Fruit fly (Drosophila melanogaster) whole organism, embryonic: ENCODE results near the gene CG33293.

ENCODE experiments used
- Atf6 ChIP-seq: fragments of 200-800 bp; sonication (Bioruptor generic); IDR thresholded peaks from 2 replicates; pipeline ENCODE4 v1.3.6; 2022; ENCODE audit warnings: missing biosample characterization, missing genetic modification characterization
- CG10979 ChIP-seq: fragments of 200-800 bp; sonication (Bioruptor generic); optimal IDR thresholded peaks from 2 replicates; lab custom pipeline; 2018; ENCODE audit warnings: missing biosample characterization, mild to moderate bottlenecking, missing genetic modification characterization, moderate library complexity
- CG11504 ChIP-seq: fragments of 200-800 bp; sonication (Bioruptor generic); optimal IDR thresholded peaks from 3 replicates; lab custom pipeline; 2019; ENCODE audit warnings: missing biosample characterization, mild to moderate bottlenecking, missing genetic modification characterization, moderate library complexity
- CG11723 ChIP-seq: fragments of 200-800 bp; sonication (Bioruptor generic); optimal IDR thresholded peaks from 2 replicates; lab custom pipeline; 2017; ENCODE audit warnings: missing biosample characterization, mild to moderate bottlenecking, missing genetic modification characterization
- CG12071 ChIP-seq: fragments of 200-800 bp; sonication (Bioruptor generic); optimal IDR thresholded peaks from 3 replicates; lab custom pipeline; 2018; ENCODE audit warnings: missing biosample characterization, mild to moderate bottlenecking, missing genetic modification characterization
- CG12744 ChIP-seq: fragments of 200-800 bp; sonication (Bioruptor generic); optimal IDR thresholded peaks from 2 replicates; lab custom pipeline; 2016; ENCODE audit warnings: missing biosample characterization, missing genetic modification characterization
- CG17359 ChIP-seq: fragments of 200-800 bp; sonication (Bioruptor generic); optimal IDR thresholded peaks from 3 replicates; lab custom pipeline; 2018; ENCODE audit warnings: missing biosample characterization, mild to moderate bottlenecking, missing genetic modification characterization, moderate library complexity
- CG17361 ChIP-seq: fragments of 200-800 bp; sonication (Bioruptor generic); IDR thresholded peaks from 3 replicates; pipeline ENCODE4 v1.3.6; 2022; ENCODE audit warnings: missing biosample characterization, missing genetic modification characterization
- CG17829 ChIP-seq: fragments of 200-800 bp; optimal IDR thresholded peaks from 2 replicates; lab custom pipeline; 2019; ENCODE audit warnings: missing biosample characterization, mild to moderate bottlenecking, missing genetic modification characterization, moderate library complexity
- CG18011 ChIP-seq: fragments of 200-800 bp; sonication (Bioruptor generic); optimal IDR thresholded peaks from 2 replicates; lab custom pipeline; 2017; ENCODE audit warnings: missing biosample characterization, missing genetic modification characterization, mild to moderate bottlenecking, moderate library complexity, missing genotype
- CG2875 ChIP-seq: fragments of 200-800 bp; sonication (Bioruptor generic); optimal IDR thresholded peaks from 2 replicates; lab custom pipeline; 2017; ENCODE audit warnings: missing biosample characterization, mild to moderate bottlenecking, missing genetic modification characterization, missing genetic modification reagents
- CG3281 ChIP-seq: fragments of 200-800 bp; sonication (Bioruptor generic); optimal IDR thresholded peaks from 3 replicates; lab custom pipeline; 2017; ENCODE audit warnings: missing biosample characterization, mild to moderate bottlenecking, missing genetic modification characterization
- CG6175 ChIP-seq: fragments of 200-800 bp; sonication (Bioruptor generic); IDR thresholded peaks from 3 replicates; pipeline ENCODE4 v1.3.6; 2022; ENCODE audit warnings: missing biosample characterization, missing genetic modification characterization
- CG6272 ChIP-seq: fragments of 200-800 bp; sonication (Bioruptor generic); IDR thresholded peaks from 2 replicates; pipeline ENCODE4 v1.3.6; 2022; ENCODE audit warnings: missing biosample characterization, missing genetic modification characterization
- CG7271 ChIP-seq: fragments of 200-800 bp; sonication (Bioruptor generic); optimal IDR thresholded peaks from 2 replicates; lab custom pipeline; 2018; ENCODE audit warnings: missing biosample characterization, mild to moderate bottlenecking, missing genetic modification characterization, moderate library complexity
- CG8290 ChIP-seq, 3 experiments: fragments of 200-800 bp; sonication (Bioruptor generic); optimal IDR thresholded peaks; 2 replicates each; lab custom pipeline; 2016 to 2019; ENCODE audit warnings: missing biosample characterization in 3 of 3, missing genetic modification characterization in 3 of 3, mild to moderate bottlenecking in 2 of 3, moderate library complexity in 1 of 3
- Camta ChIP-seq: fragments of 200-800 bp; sonication (Bioruptor generic); optimal IDR thresholded peaks from 2 replicates; lab custom pipeline; 2016; ENCODE audit warnings: missing biosample characterization, missing genetic modification characterization
- Deaf1 ChIP-seq: fragments of 200-800 bp; optimal IDR thresholded peaks from 3 replicates; lab custom pipeline; 2019; ENCODE audit warnings: missing biosample characterization, mild to moderate bottlenecking, missing genetic modification characterization, moderate library complexity
- Drgx ChIP-seq: fragments of 200-800 bp; sonication (Bioruptor generic); IDR thresholded peaks from 2 replicates; pipeline ENCODE4 v1.3.6; 2022; ENCODE audit warnings: missing biosample characterization, missing genetic modification characterization
- ERR ChIP-seq: fragments of 200-800 bp; sonication (Bioruptor generic); optimal IDR thresholded peaks from 2 replicates; lab custom pipeline; 2016; ENCODE audit warnings: missing biosample characterization, missing genetic modification characterization
- Ets65A ChIP-seq: fragments of 200-800 bp; sonication (Bioruptor generic); peaks from one replicate; lab custom pipeline; 2016; ENCODE audit warnings: missing biosample characterization, missing genetic modification characterization
- Fer1 ChIP-seq: fragments of 200-800 bp; sonication (Bioruptor generic); optimal IDR thresholded peaks from 2 replicates; lab custom pipeline; 2017; ENCODE audit warnings: missing biosample characterization, mild to moderate bottlenecking, missing genetic modification characterization
- Gug ChIP-seq: fragments of 200-800 bp; sonication (Bioruptor generic); IDR thresholded peaks from 4 replicates; pipeline ENCODE4 v1.3.6; 2022; ENCODE audit warnings: missing biosample characterization, missing genetic modification characterization
- HLH54F ChIP-seq: fragments of 200-800 bp; sonication (Bioruptor generic); optimal IDR thresholded peaks from 3 replicates; lab custom pipeline; 2016; ENCODE audit warnings: missing biosample characterization, missing genetic modification characterization
- HmgD ChIP-seq: fragments of 200-800 bp; sonication (Bioruptor generic); optimal IDR thresholded peaks from 3 replicates; lab custom pipeline; 2016; ENCODE audit warnings: missing biosample characterization, missing genetic modification characterization
- Med ChIP-seq: fragments of 200-800 bp; sonication (Bioruptor generic); peaks from one replicate; lab custom pipeline; 2016; ENCODE audit warnings: missing biosample characterization, missing genetic modification characterization, mild to moderate bottlenecking, inconsistent platforms, moderate library complexity
- Six4 ChIP-seq: fragments of 200-800 bp; sonication (Bioruptor generic); optimal IDR thresholded peaks from 2 replicates; lab custom pipeline; 2016; ENCODE audit warnings: missing biosample characterization, missing genetic modification characterization
- Taf1 ChIP-seq: fragments of 200-800 bp; sonication (Bioruptor generic); IDR thresholded peaks from 2 replicates; pipeline ENCODE4 v1.3.6; 2022; ENCODE audit warnings: missing biosample characterization, missing genetic modification characterization
- ara ChIP-seq: fragments of 200-800 bp; sonication (Bioruptor generic); IDR thresholded peaks from 2 replicates; pipeline ENCODE4 v1.3.6; 2022; ENCODE audit warnings: missing biosample characterization, missing genetic modification characterization
- bsh ChIP-seq, 2 experiments: fragments of 200-800 bp; sonication (Bioruptor generic); optimal IDR thresholded peaks; 2 replicates each; lab custom pipeline; 2017 to 2018; ENCODE audit warnings: mild to moderate bottlenecking in 2 of 2, missing biosample characterization in 2 of 2, missing genetic modification characterization in 2 of 2, moderate library complexity in 1 of 2
- danr ChIP-seq: fragments of 200-800 bp; sonication (Bioruptor generic); IDR thresholded peaks from 2 replicates; pipeline ENCODE4 v1.3.6; 2022; ENCODE audit warnings: missing biosample characterization, missing genetic modification characterization
- ftz-f1 ChIP-seq: fragments of 200-800 bp; sonication (Bioruptor generic); optimal IDR thresholded peaks from 2 replicates; lab custom pipeline; 2016; ENCODE audit warnings: missing biosample characterization, missing genetic modification characterization
- gcm2 ChIP-seq: fragments of 200-800 bp; sonication (Bioruptor generic); optimal IDR thresholded peaks from 2 replicates; lab custom pipeline; 2016; ENCODE audit warnings: missing biosample characterization, missing genetic modification characterization
- gsb-n ChIP-seq: fragments of 200-800 bp; sonication (Bioruptor generic); optimal IDR thresholded peaks from 3 replicates; lab custom pipeline; 2018; ENCODE audit warnings: missing biosample characterization, mild to moderate bottlenecking, missing genetic modification characterization
- hb ChIP-seq: fragments of 200-800 bp; sonication (Bioruptor generic); IDR thresholded peaks from 3 replicates; pipeline ENCODE4 v1.3.6; 2022; ENCODE audit warnings: missing biosample characterization, missing genetic modification characterization; ENCODE audit not compliant: partially characterized antibody
- hkb ChIP-seq, 2 experiments: fragments of 200-800 bp in 1 of 2; fragments of >200 bp in 1 of 2; sonication (Bioruptor generic) in 1 of 2; IDR thresholded peaks in 1 of 2; optimal IDR thresholded peaks in 1 of 2; 2 replicates each; pipeline versions ENCODE4 v1.3.6 to Lab custom; 2017 to 2022; ENCODE audit warnings: missing biosample characterization in 1 of 2, missing genetic modification characterization in 1 of 2
- jigr1 ChIP-seq: fragments of 200-800 bp; sonication (Bioruptor generic); IDR thresholded peaks from 3 replicates; pipeline ENCODE4 v1.3.6; 2022; ENCODE audit warnings: missing biosample characterization, missing genetic modification characterization
- nmo ChIP-seq: fragments of 200-800 bp; sonication (Bioruptor generic); optimal IDR thresholded peaks from 2 replicates; lab custom pipeline; 2018; ENCODE audit warnings: missing biosample characterization, mild to moderate bottlenecking, missing genetic modification characterization, moderate library complexity
- oc ChIP-seq: fragments of 200-800 bp; sonication (Bioruptor generic); optimal IDR thresholded peaks from 2 replicates; lab custom pipeline; 2018; ENCODE audit warnings: missing biosample characterization, mild to moderate bottlenecking, missing genetic modification characterization, moderate library complexity
- pfk ChIP-seq: fragments of 200-800 bp; sonication (Bioruptor generic); optimal IDR thresholded peaks from 2 replicates; lab custom pipeline; 2018; ENCODE audit warnings: missing biosample characterization, mild to moderate bottlenecking, missing genetic modification characterization, moderate library complexity
- psq ChIP-seq: fragments of 200-800 bp; sonication (Bioruptor generic); optimal IDR thresholded peaks from 2 replicates; lab custom pipeline; 2017; ENCODE audit warnings: missing biosample characterization, missing genetic modification characterization
- pum ChIP-seq: fragments of 200-800 bp; sonication (Bioruptor generic); optimal IDR thresholded peaks from 2 replicates; lab custom pipeline; 2016; ENCODE audit warnings: missing biosample characterization, missing genetic modification characterization
- ranshi ChIP-seq: fragments of 200-800 bp; sonication (Bioruptor generic); IDR thresholded peaks from 2 replicates; pipeline ENCODE4 v1.3.6; 2022; ENCODE audit warnings: missing biosample characterization, missing genetic modification characterization
- schlank ChIP-seq: fragments of 200-800 bp; sonication (Bioruptor generic); optimal IDR thresholded peaks from 2 replicates; lab custom pipeline; 2018; ENCODE audit warnings: missing biosample characterization, mild to moderate bottlenecking, missing genetic modification characterization
- seq ChIP-seq: fragments of 200-800 bp; sonication (Bioruptor generic); IDR thresholded peaks from 2 replicates; pipeline ENCODE4 v1.3.6; 2022; ENCODE audit warnings: missing biosample characterization, missing genetic modification characterization
- slbo ChIP-seq: fragments of 200-800 bp; sonication (Bioruptor generic); IDR thresholded peaks from 2 replicates; pipeline ENCODE4 v1.3.6; 2022; ENCODE audit warnings: missing biosample characterization, missing genetic modification characterization
- so ChIP-seq: fragments of 200-800 bp; sonication (Bioruptor generic); IDR thresholded peaks from 3 replicates; pipeline ENCODE4 v1.3.6; 2022; ENCODE audit warnings: missing biosample characterization, missing genetic modification characterization
- sob ChIP-seq: fragments of 200-800 bp; sonication (Bioruptor generic); IDR thresholded peaks from 2 replicates; pipeline ENCODE4 v1.3.6; 2022; ENCODE audit warnings: missing biosample characterization, missing genetic modification characterization
- vnd ChIP-seq: fragments of 200-800 bp; sonication (Bioruptor generic); IDR thresholded peaks from 3 replicates; pipeline ENCODE4 v1.3.6; 2022; ENCODE audit warnings: missing biosample characterization, missing genetic modification characterization; ENCODE audit not compliant: partially characterized antibody

CG33293 gene

DNA sequence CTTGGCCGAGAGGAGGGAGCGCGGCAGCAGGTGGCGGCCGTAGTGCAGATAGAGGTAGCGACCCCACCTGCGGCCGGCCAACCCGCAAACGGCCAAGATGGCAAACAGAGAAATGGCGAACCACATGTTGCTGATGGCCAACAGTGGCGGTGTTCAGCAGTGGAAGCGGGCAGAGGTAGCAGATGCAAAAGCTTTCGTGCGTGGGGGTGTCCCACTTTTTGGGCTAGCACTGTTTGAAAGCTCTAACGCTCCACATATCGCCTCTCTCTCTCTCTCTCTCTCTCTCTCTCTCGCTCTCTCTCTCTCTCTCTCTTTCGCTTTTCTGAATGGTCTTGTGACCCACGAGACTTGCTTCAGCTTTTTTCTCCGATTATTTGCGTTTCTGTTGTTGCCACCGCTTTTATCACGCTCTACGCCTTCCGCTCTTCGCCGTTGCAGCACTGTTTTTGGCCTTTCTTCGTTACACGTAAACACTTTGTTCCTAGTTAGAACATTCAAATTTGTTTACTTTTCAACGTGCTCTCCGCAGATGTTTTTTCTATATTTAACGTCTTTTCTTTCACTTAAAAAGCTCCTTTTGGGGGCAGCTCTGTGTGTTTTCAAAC is 42.3 kb upstream of the CG33293 start (continued):
- no peak for TF ChIP-seq CG11723 (GFP tag; lab: Kevin White, UChicago)
- no peak for TF ChIP-seq hb (GFP tag; lab: Robert Waterston, UW)
- peak; percentile 22 for TF ChIP-seq HLH54F (GFP tag; lab: Kevin White, UChicago)
- no peak for TF ChIP-seq bsh (GFP tag; optimal IDR thresholded peaks at IDR 0.05; lab: Kevin White, UChicago)
- peak; percentile 0 for TF ChIP-seq gcm2 (GFP tag; lab: Kevin White, UChicago)
- TF ChIP-seq pum (GFP tag; lab: Kevin White, UChicago): no peak
- peak; percentile 84 for TF ChIP-seq psq (GFP tag; lab: Kevin White, UChicago)
- TF ChIP-seq Gug (GFP tag; lab: Robert Waterston, UW): peak; percentile 29; the same call in 1 of the 4 replicates
- TF ChIP-seq seq (GFP tag; lab: Robert Waterston, UW): peak; percentile 39; the same call in 1 of the 2 replicates
- peak; percentile 24 for TF ChIP-seq ERR (GFP tag; lab: Kevin White, UChicago)
- TF ChIP-seq ftz-f1 (GFP tag; lab: Kevin White, UChicago): peak; percentile 58
- no peak for TF ChIP-seq Six4 (GFP tag; lab: Kevin White, UChicago)
- TF ChIP-seq CG2875: no peak
- no peak for TF ChIP-seq CG7271 (tag; lab: Kevin White, UChicago)
- no peak for TF ChIP-seq Fer1
- TF ChIP-seq jigr1 (GFP tag; lab: Robert Waterston, UW): no peak
- TF ChIP-seq Med (GFP tag; lab: Kevin White, UChicago): peak; percentile 85
- no peak for TF ChIP-seq danr (GFP tag; lab: Robert Waterston, UW)
- TF ChIP-seq Camta (GFP tag; lab: Kevin White, UChicago): peak; percentile 11
- peak; percentile 50; the same call in 1 of the 2 replicates for TF ChIP-seq Drgx (GFP tag; lab: Robert Waterston, UW)
- peak; percentile 40; the same call in 1 of the 2 replicates for TF ChIP-seq ara (GFP tag; lab: Robert Waterston, UW)
- peak; percentile 91 for TF ChIP-seq CG11504 (tag; lab: Kevin White, UChicago)
- no peak for TF ChIP-seq pfk (GFP tag; lab: Kevin White, UChicago)
- no peak for TF ChIP-seq CG17361 (GFP tag; lab: Robert Waterston, UW)
- peak; percentile 34; the same call in 1 of the 2 replicates for TF ChIP-seq ranshi (GFP tag; lab: Robert Waterston, UW)
- TF ChIP-seq hkb (optimal IDR thresholded peaks at IDR 0.05; lab: Kevin White, UChicago): no peak
- TF ChIP-seq hkb (GFP tag; IDR thresholded peaks at IDR 0.05; lab: Robert Waterston, UW): peak; percentile 45
- no peak for TF ChIP-seq CG3281 (GFP tag; lab: Kevin White, UChicago)
- TF ChIP-seq CG8290 (GFP tag; optimal IDR thresholded peaks at IDR 0.05; lab: Kevin White, UChicago): no peak
- TF ChIP-seq CG8290 (tag; optimal IDR thresholded peaks at IDR 0.05; lab: Kevin White, UChicago): peak in 1 of 2 experiments; percentile 74
- TF ChIP-seq schlank (tag; lab: Kevin White, UChicago): no peak
- no peak for TF ChIP-seq nmo (GFP tag; lab: Kevin White, UChicago)
- TF ChIP-seq Deaf1 (tag; lab: Kevin White, UChicago): no peak
- no peak for TF ChIP-seq CG17359 (tag; lab: Kevin White, UChicago)
- TF ChIP-seq oc (tag; lab: Kevin White, UChicago): no peak
- no peak for TF ChIP-seq CG12744 (GFP tag; lab: Kevin White, UChicago)
- TF ChIP-seq HmgD (GFP tag; lab: Kevin White, UChicago): peak; percentile 57
- 0 out of 2 replicates have a peak, but pooled peaks have one; percentile 39 for TF ChIP-seq sob (GFP tag; lab: Robert Waterston, UW)
- TF ChIP-seq CG18011: no peak
- no peak for TF ChIP-seq CG12071 (GFP tag; lab: Kevin White, UChicago)
- TF ChIP-seq vnd (GFP tag; lab: Robert Waterston, UW): no peak
- no peak for TF ChIP-seq gsb-n (tag; lab: Kevin White, UChicago)
- peak; percentile 46 for TF ChIP-seq CG6272
- no peak for TF ChIP-seq CG10979 (tag; lab: Kevin White, UChicago)
- peak; percentile 33; the same call in 1 of the 3 replicates for TF ChIP-seq so (GFP tag; lab: Robert Waterston, UW)
- TF ChIP-seq slbo (GFP tag; lab: Robert Waterston, UW): peak; percentile 71
- 0 out of 3 replicates have a peak, but pooled peaks have one; percentile 20 for TF ChIP-seq CG6175 (GFP tag; lab: Robert Waterston, UW)
- TF ChIP-seq Ets65A: peak; percentile 61
- peak; percentile 45; the same call in 1 of the 2 replicates for TF ChIP-seq Taf1 (GFP tag; lab: Robert Waterston, UW)
- TF ChIP-seq CG17829 (tag; lab: Kevin White, UChicago): no peak
- TF ChIP-seq Atf6: peak; percentile 47; the same call in 1 of the 2 replicates
